Fruit fly (Drosophila melanogaster) whole organism, adult: Measurements from ENCODE around the gene hng2.

ENCODE experiments used
- CG1620 ChIP-seq: fragments of 200-800 bp; sonication (Bioruptor generic); optimal IDR thresholded peaks from 2 replicates; lab custom pipeline; 2016; ENCODE audit warnings: missing biosample characterization, missing genetic modification characterization
- Hr96 ChIP-seq: fragments of 200-800 bp; sonication (Bioruptor generic); optimal IDR thresholded peaks from 2 replicates; lab custom pipeline; 2016; ENCODE audit warnings: missing biosample characterization, missing genetic modification characterization

dm6 chr3R:8788722-8789400, 17.3 kb upstream of the hng2 start:
- no peak for TF ChIP-seq Hr96 (GFP tag; lab: Kevin White, UChicago)
- no peak for TF ChIP-seq CG1620 (GFP tag; lab: Kevin White, UChicago)
